Fruit fly (Drosophila melanogaster): ENCODE results near the gene IntS12.

DNA sequence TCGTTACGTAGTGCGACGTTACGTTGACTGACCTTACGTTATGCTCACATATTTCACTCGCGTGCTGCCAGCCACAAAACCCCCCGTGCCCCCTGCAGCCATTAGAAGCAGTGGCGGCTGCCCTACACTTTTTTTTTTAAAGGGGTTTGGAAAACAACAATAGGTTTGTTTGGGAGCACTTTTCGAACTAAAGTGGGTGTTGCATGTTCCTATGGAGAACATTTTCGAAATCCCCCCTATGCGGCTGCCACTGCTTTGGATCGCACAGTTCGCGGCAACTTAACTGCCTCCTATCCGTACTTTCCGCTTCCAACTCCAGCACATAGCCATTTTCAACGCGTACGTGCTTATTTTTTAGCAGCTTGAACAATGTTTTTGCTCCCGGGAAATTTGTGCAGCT lies 9.5 kb upstream of the IntS12 start:
- TF ChIP-seq CG6792 (GFP tag; optimal IDR thresholded peaks at IDR 0.05) (no peak), Sox14 (GFP tag; optimal IDR thresholded peaks at IDR 0.05) (peak; percentile 34)

Measured in whole organism, prepupa.